Worm (Caenorhabditis elegans): ENCODE results near the gene F41H10.12.
A peak's percentile ranks its signal among the peaks of the same experiment; 100 is the strongest.

F41H10.12 gene

DNA sequence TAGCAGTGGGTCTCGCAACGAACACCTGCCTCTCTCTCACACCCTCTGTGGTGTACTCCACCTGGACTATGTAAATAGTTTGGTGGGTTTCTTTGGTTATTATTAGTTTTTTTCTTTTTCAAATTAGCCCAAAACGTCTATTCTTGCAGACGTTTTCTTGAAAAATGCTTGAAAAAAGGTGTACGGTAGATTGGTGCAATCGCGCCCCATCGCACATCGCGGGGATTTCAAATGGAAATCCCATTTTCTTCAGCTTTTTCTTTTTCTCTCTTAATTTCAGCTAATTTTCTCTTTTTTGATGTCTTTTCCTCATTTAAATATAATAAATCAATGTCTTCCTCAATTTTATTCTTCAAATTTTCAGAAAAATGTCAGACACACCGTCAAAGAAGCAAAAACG is 31.0 kb upstream of the F41H10.12 start, which contains the start of gene Y4C6B.1:
Gene Y4C6B.1, plus strand, starts transcription at position 365 of the 400 bp plus-strand sequence.
- TF ChIP-seq efl-1 (GFP tag; optimal IDR thresholded peaks at IDR 0.05) (peak; percentile 61), snpc-4 (GFP tag; optimal IDR thresholded peaks at IDR 0.05) (no peak), snpc-4 (tag; optimal IDR thresholded peaks at IDR 0.05) (peak in 3 of 4 experiments; percentile 59 to 80 (median 72)), dox-1 (GFP tag; IDR thresholded peaks at IDR 0.05) (no peak), gei-17 (GFP tag; optimal IDR thresholded peaks at IDR 0.05) (no peak), F33H1.4 (GFP tag; IDR thresholded peaks at IDR 0.05) (no peak), dpl-1 (GFP tag; optimal IDR thresholded peaks at IDR 0.05) (peak; percentile 8), snpc-3.4 (tag; optimal IDR thresholded peaks at IDR 0.05) (peak; percentile 10), mcd-1 (GFP tag; IDR thresholded peaks at IDR 0.05) (peak; percentile 69), lsl-1 (GFP tag; optimal IDR thresholded peaks at IDR 0.05) (peak; percentile 56), tbp1 (GFP tag; optimal IDR thresholded peaks at IDR 0.05) (peak; percentile 24)

DNA sequence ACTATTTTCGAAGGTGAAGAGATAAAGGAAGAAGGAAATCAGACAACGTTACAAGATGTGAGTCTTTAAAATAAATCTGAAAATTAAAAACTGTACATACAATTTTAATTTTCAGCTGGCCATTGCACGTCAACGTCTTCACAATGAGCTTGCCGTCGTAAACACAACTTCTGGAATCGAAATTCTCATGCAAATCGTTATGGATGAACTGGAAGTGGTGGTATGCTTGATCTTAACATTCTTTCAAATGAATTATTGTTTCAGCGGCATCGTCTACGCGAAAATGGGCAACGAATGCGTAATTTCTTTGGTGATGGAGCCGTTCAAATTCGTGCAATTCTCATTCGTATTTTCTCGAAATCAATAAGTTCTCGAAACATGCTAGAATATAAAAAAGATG is 30.6 kb upstream of the F41H10.12 start:
- TF ChIP-seq let-607 (tag; optimal IDR thresholded peaks at IDR 0.05) (no peak), athp-1 (tag; optimal IDR thresholded peaks at IDR 0.05) (no peak), T26A5.8 (tag; optimal IDR thresholded peaks at IDR 0.05) (no peak)

DNA sequence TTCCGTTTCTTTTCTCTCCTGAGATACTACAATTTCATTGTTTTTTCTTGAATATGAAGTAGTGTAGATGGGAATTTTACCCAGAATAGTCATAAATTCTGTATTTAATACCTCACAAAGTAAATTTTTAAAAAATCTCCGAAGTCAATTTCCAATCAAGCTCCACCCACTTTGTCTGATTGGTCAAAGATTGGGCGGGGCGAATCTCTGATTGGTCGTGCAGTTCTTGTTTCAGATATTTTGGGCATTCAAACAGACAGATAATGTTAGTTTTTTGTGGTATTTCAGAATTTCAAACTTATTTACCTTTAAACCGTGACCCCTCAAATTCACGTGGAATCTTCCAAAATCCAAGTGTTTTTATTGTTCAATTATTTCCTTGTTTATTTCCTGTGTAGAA is 24.6 kb upstream of the F41H10.12 start, which contains the start of gene F41H10.5:
Gene F41H10.5, plus strand, starts transcription at position 375 of the 400 bp plus-strand sequence.
- TF ChIP-seq nfya-1 (tag; optimal IDR thresholded peaks at IDR 0.05; ENCODE audit: borderline replicate concordance, insufficient read depth), result no peak
- TF ChIP-seq him-1 (tag; optimal IDR thresholded peaks at IDR 0.05), result no peak
- TF ChIP-seq snpc-3.4 (tag; optimal IDR thresholded peaks at IDR 0.05), result no peak
- no peak for TF ChIP-seq madf-3 (GFP tag; IDR thresholded peaks at IDR 0.05)
- TF ChIP-seq lsy-27 (tag; optimal IDR thresholded peaks at IDR 0.05; ENCODE audit: borderline replicate concordance, insufficient read depth), result no peak
- TF ChIP-seq dpff-1 (tag; optimal IDR thresholded peaks at IDR 0.05), result no peak
- TF ChIP-seq nhr-80 (tag; optimal IDR thresholded peaks at IDR 0.05), result no peak
- TF ChIP-seq egrh-3 (GFP tag; IDR thresholded peaks at IDR 0.05), result no peak
- no peak for TF ChIP-seq T07F8.4 (tag; optimal IDR thresholded peaks at IDR 0.05)
- TF ChIP-seq F52B5.7 (tag; optimal IDR thresholded peaks at IDR 0.05), result no peak

DNA sequence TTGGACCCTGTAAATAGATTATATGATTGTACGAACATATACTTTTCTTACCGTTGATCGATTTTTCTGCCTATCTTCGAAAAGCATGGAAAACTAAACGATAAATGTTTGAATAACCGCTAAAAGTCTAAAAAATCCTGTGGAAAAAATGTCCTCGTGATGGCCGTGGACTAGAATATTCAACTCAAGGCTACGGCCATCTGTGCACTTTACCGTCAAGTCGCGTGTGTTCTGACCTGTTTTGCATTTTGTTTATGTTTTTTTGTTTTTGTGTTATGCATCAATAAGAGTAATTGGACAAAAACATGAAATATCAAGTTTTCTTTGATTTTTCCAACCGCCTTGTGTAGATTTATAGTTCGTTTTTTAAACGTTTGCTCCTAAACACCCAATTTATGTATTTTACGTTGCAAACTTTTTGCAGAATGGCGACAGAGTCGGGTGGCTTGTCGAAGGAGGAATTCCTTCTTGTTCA is 20.9 kb upstream of the F41H10.12 start, which contains the start of the genes hda-6 and F41H10.4:
Gene hda-6, minus strand, starts transcription at position 172 of the 475 bp plus-strand sequence.
Gene F41H10.4, plus strand, starts transcription at position 425 of the 475 bp plus-strand sequence.
- TF ChIP-seq F57C9.4 (tag; optimal IDR thresholded peaks at IDR 0.05) (no peak), zim-3 (tag; optimal IDR thresholded peaks at IDR 0.05) (no peak), lin-54 (GFP tag; optimal IDR thresholded peaks at IDR 0.05) (peak; percentile 71), ceh-100 (GFP tag; IDR thresholded peaks at IDR 0.05) (0 out of 2 replicates have a peak, but pooled peaks have one; percentile 11), ekl-4 (GFP tag; IDR thresholded peaks at IDR 0.05) (peak; percentile 55; the same call in 1 of the 2 replicates), atf-7 (tag; optimal IDR thresholded peaks at IDR 0.05) (no peak), hsf-1 (GFP tag; IDR thresholded peaks at IDR 0.05) (no peak), lin-35 (GFP tag; optimal IDR thresholded peaks at IDR 0.05) (no peak), nhr-179 (tag; optimal IDR thresholded peaks at IDR 0.05) (no peak), nhr-27 (tag; optimal IDR thresholded peaks at IDR 0.05) (no peak), lag-1 (GFP tag; IDR thresholded peaks at IDR 0.05) (no peak), dpl-1 (GFP tag; optimal IDR thresholded peaks at IDR 0.05) (peak; percentile 3), nhr-80 (tag; optimal IDR thresholded peaks at IDR 0.05) (peak; percentile 20), Y67H2A.10 (GFP tag; conservative IDR thresholded peaks at IDR 0.05) (no peak), ZK185.1 (tag; optimal IDR thresholded peaks at IDR 0.05; ENCODE audit: poor library complexity, severe bottlenecking) (peak; percentile 88), K12H6.12 (tag; optimal IDR thresholded peaks at IDR 0.05) (peak; percentile 24), Y56A3A.18 (GFP tag; IDR thresholded peaks at IDR 0.05) (no peak), tlf-1 (GFP tag; optimal IDR thresholded peaks at IDR 0.05) (peak; percentile 15), tbx-9 (tag; optimal IDR thresholded peaks at IDR 0.05; ENCODE audit: borderline replicate concordance) (no peak), let-607 (tag; optimal IDR thresholded peaks at IDR 0.05) (peak in 1 of 2 experiments; percentile 9), madf-6 (GFP tag; IDR thresholded peaks at IDR 0.05) (peak; percentile 59; the same call in 1 of the 2 replicates), F37B4.10 (GFP tag; IDR thresholded peaks at IDR 0.05) (no peak), aptf-2 (GFP tag; conservative IDR thresholded peaks at IDR 0.05) (no peak), athp-1 (tag; optimal IDR thresholded peaks at IDR 0.05) (peak; percentile 64)

Measured in whole organism, young adult.